Worm (Caenorhabditis elegans): Measurements from ENCODE around the gene C37C3.10.

C37C3.10 gene

ce11 chrV:7839485-7839884, 23.4 kb downstream of the C37C3.10 start, which contains the start of gene C37C3.12:
Gene C37C3.12 (minus strand): TSS chrV:7839585.
- no peak for TF ChIP-seq F13C5.2 (tag; optimal IDR thresholded peaks at IDR 0.05)
- TF ChIP-seq ceh-36 (tag; optimal IDR thresholded peaks at IDR 0.05), result no peak
- no peak for TF ChIP-seq tbx-37 (GFP tag; conservative IDR thresholded peaks at IDR 0.05)
- no peak for TF ChIP-seq ceh-13 (GFP tag; optimal IDR thresholded peaks at IDR 0.05)
- no peak for TF ChIP-seq flt-1 (GFP tag; IDR thresholded peaks at IDR 0.05)
- no peak for TF ChIP-seq tra-4 (tag; optimal IDR thresholded peaks at IDR 0.05)
- TF ChIP-seq ama-1 (optimal IDR thresholded peaks at IDR 0.05), result no peak
- no peak for TF ChIP-seq hmbx-1 (tag; optimal IDR thresholded peaks at IDR 0.05)
- TF ChIP-seq hnd-1 (tag; optimal IDR thresholded peaks at IDR 0.05), result no peak
- TF ChIP-seq pes-1 (GFP tag; IDR thresholded peaks at IDR 0.05), result no peak
- TF ChIP-seq tbx-11 (GFP tag; IDR thresholded peaks at IDR 0.05), result no peak
- no peak for TF ChIP-seq B0310.2 (tag; optimal IDR thresholded peaks at IDR 0.05)
- TF ChIP-seq sea-1 (GFP tag; conservative IDR thresholded peaks at IDR 0.05), result no peak

ce11 chrV:7837809-7838208, 25.1 kb downstream of the C37C3.10 start, which contains the start of gene ttr-33:
Gene ttr-33 (minus strand): TSS chrV:7837909.
- TF ChIP-seq tbx-37 (GFP tag; conservative IDR thresholded peaks at IDR 0.05), result no peak
- no peak for TF ChIP-seq ceh-13 (GFP tag; optimal IDR thresholded peaks at IDR 0.05)
- no peak for TF ChIP-seq F13C5.2 (tag; optimal IDR thresholded peaks at IDR 0.05)
- TF ChIP-seq B0310.2 (tag; optimal IDR thresholded peaks at IDR 0.05), result no peak
- no peak for TF ChIP-seq sea-1 (GFP tag; conservative IDR thresholded peaks at IDR 0.05)
- TF ChIP-seq ets-7 (tag; optimal IDR thresholded peaks at IDR 0.05), result no peak
- no peak for TF ChIP-seq ceh-36 (tag; optimal IDR thresholded peaks at IDR 0.05)
- TF ChIP-seq hmbx-1 (tag; optimal IDR thresholded peaks at IDR 0.05), result no peak
- TF ChIP-seq hmg-4 (GFP tag; optimal IDR thresholded peaks at IDR 0.05), result no peak
- no peak for TF ChIP-seq flt-1 (GFP tag; IDR thresholded peaks at IDR 0.05)
- TF ChIP-seq scrt-1 (GFP tag; IDR thresholded peaks at IDR 0.05), result no peak
- no peak for TF ChIP-seq tbx-11 (GFP tag; IDR thresholded peaks at IDR 0.05)
- TF ChIP-seq pes-1 (GFP tag; IDR thresholded peaks at IDR 0.05), result no peak
- TF ChIP-seq tra-4 (tag; optimal IDR thresholded peaks at IDR 0.05), result no peak
- no peak for TF ChIP-seq hnd-1 (tag; optimal IDR thresholded peaks at IDR 0.05)
- no peak for TF ChIP-seq aly-1 (tag; optimal IDR thresholded peaks at IDR 0.05)
- no peak for TF ChIP-seq ama-1 (optimal IDR thresholded peaks at IDR 0.05)

ce11 chrV:7836911-7837310, 26.0 kb downstream of the C37C3.10 start, which contains the start of gene txt-5:
Gene txt-5 (minus strand): TSS chrV:7837134.
- TF ChIP-seq hmg-4 (GFP tag; optimal IDR thresholded peaks at IDR 0.05) (no peak), scrt-1 (GFP tag; IDR thresholded peaks at IDR 0.05) (no peak), sea-1 (GFP tag; conservative IDR thresholded peaks at IDR 0.05) (no peak), ama-1 (optimal IDR thresholded peaks at IDR 0.05) (no peak), B0310.2 (tag; optimal IDR thresholded peaks at IDR 0.05) (no peak), pes-1 (GFP tag; IDR thresholded peaks at IDR 0.05) (no peak), tra-4 (tag; optimal IDR thresholded peaks at IDR 0.05) (no peak), hmbx-1 (tag; optimal IDR thresholded peaks at IDR 0.05) (no peak), tbx-11 (GFP tag; IDR thresholded peaks at IDR 0.05) (no peak), ceh-13 (GFP tag; optimal IDR thresholded peaks at IDR 0.05) (no peak), F13C5.2 (tag; optimal IDR thresholded peaks at IDR 0.05) (no peak), tbx-37 (GFP tag; conservative IDR thresholded peaks at IDR 0.05) (no peak), flt-1 (GFP tag; IDR thresholded peaks at IDR 0.05) (no peak)

ce11 chrV:7830952-7831351, 31.9 kb downstream of the C37C3.10 start:
- TF ChIP-seq tbx-11 (GFP tag; IDR thresholded peaks at IDR 0.05) (no peak), scrt-1 (GFP tag; IDR thresholded peaks at IDR 0.05) (no peak), pes-1 (GFP tag; IDR thresholded peaks at IDR 0.05) (no peak), flt-1 (GFP tag; IDR thresholded peaks at IDR 0.05) (no peak), tbx-37 (GFP tag; conservative IDR thresholded peaks at IDR 0.05) (no peak), hmg-4 (GFP tag; optimal IDR thresholded peaks at IDR 0.05) (no peak), F13C5.2 (tag; optimal IDR thresholded peaks at IDR 0.05) (no peak), sea-1 (GFP tag; conservative IDR thresholded peaks at IDR 0.05) (no peak), hnd-1 (tag; optimal IDR thresholded peaks at IDR 0.05) (no peak), ama-1 (optimal IDR thresholded peaks at IDR 0.05) (no peak), ets-7 (tag; optimal IDR thresholded peaks at IDR 0.05) (no peak), hmbx-1 (tag; optimal IDR thresholded peaks at IDR 0.05) (no peak), B0310.2 (tag; optimal IDR thresholded peaks at IDR 0.05) (no peak), tra-4 (tag; optimal IDR thresholded peaks at IDR 0.05) (no peak), aly-1 (tag; optimal IDR thresholded peaks at IDR 0.05) (no peak), ceh-36 (tag; optimal IDR thresholded peaks at IDR 0.05) (no peak), ceh-13 (GFP tag; optimal IDR thresholded peaks at IDR 0.05) (no peak)

- TF ChIP-seq pes-1 (GFP tag; IDR thresholded peaks at IDR 0.05) (no peak), ceh-36 (tag; optimal IDR thresholded peaks at IDR 0.05) (no peak), ceh-13 (GFP tag; optimal IDR thresholded peaks at IDR 0.05) (no peak), flt-1 (GFP tag; IDR thresholded peaks at IDR 0.05) (no peak), sea-1 (GFP tag; conservative IDR thresholded peaks at IDR 0.05) (no peak), tbx-11 (GFP tag; IDR thresholded peaks at IDR 0.05) (no peak), aly-1 (tag; optimal IDR thresholded peaks at IDR 0.05) (no peak), tra-4 (tag; optimal IDR thresholded peaks at IDR 0.05) (no peak), ets-7 (tag; optimal IDR thresholded peaks at IDR 0.05) (no peak), hmbx-1 (tag; optimal IDR thresholded peaks at IDR 0.05) (no peak), hnd-1 (tag; optimal IDR thresholded peaks at IDR 0.05) (no peak), F13C5.2 (tag; optimal IDR thresholded peaks at IDR 0.05) (no peak), scrt-1 (GFP tag; IDR thresholded peaks at IDR 0.05) (no peak), tbx-37 (GFP tag; conservative IDR thresholded peaks at IDR 0.05) (no peak), B0310.2 (tag; optimal IDR thresholded peaks at IDR 0.05) (no peak), hmg-4 (GFP tag; optimal IDR thresholded peaks at IDR 0.05) (no peak), ama-1 (optimal IDR thresholded peaks at IDR 0.05) (no peak)
These were observed 36.0 kb downstream of the C37C3.10 start, which contains the start of gene mig-6 for ce11 chrV:7826917-7827316. Gene mig-6 (plus strand): TSS chrV:7827217.

ce11 chrV:7826362-7826761, 36.5 kb downstream of the C37C3.10 start:
- no peak for TF ChIP-seq B0310.2 (tag; optimal IDR thresholded peaks at IDR 0.05)
- TF ChIP-seq F13C5.2 (tag; optimal IDR thresholded peaks at IDR 0.05), result no peak
- no peak for TF ChIP-seq hnd-1 (tag; optimal IDR thresholded peaks at IDR 0.05)
- no peak for TF ChIP-seq pes-1 (GFP tag; IDR thresholded peaks at IDR 0.05)
- no peak for TF ChIP-seq sea-1 (GFP tag; conservative IDR thresholded peaks at IDR 0.05)
- no peak for TF ChIP-seq flt-1 (GFP tag; IDR thresholded peaks at IDR 0.05)
- no peak for TF ChIP-seq ets-7 (tag; optimal IDR thresholded peaks at IDR 0.05)
- TF ChIP-seq tbx-11 (GFP tag; IDR thresholded peaks at IDR 0.05), result no peak
- TF ChIP-seq hmbx-1 (tag; optimal IDR thresholded peaks at IDR 0.05), result no peak
- TF ChIP-seq scrt-1 (GFP tag; IDR thresholded peaks at IDR 0.05), result no peak
- no peak for TF ChIP-seq ceh-13 (GFP tag; optimal IDR thresholded peaks at IDR 0.05)
- TF ChIP-seq hmg-4 (GFP tag; optimal IDR thresholded peaks at IDR 0.05), result no peak
- TF ChIP-seq ceh-36 (tag; optimal IDR thresholded peaks at IDR 0.05), result no peak
- no peak for TF ChIP-seq tbx-37 (GFP tag; conservative IDR thresholded peaks at IDR 0.05)
- no peak for TF ChIP-seq ama-1 (optimal IDR thresholded peaks at IDR 0.05)
- no peak for TF ChIP-seq aly-1 (tag; optimal IDR thresholded peaks at IDR 0.05)
- no peak for TF ChIP-seq tra-4 (tag; optimal IDR thresholded peaks at IDR 0.05)
